Fruit fly (Drosophila melanogaster): ENCODE data around the gene Cph.

The Cph gene

dm6 chrX:7117729-7118128 is 19.8 kb upstream of the Cph start (continued):
- TF ChIP-seq sima (GFP tag; optimal IDR thresholded peaks at IDR 0.05) = no peak
- TF ChIP-seq CG18011 (GFP tag; optimal IDR thresholded peaks at IDR 0.05) = no peak
- peak; percentile 42 for TF ChIP-seq Spps (tag; optimal IDR thresholded peaks at IDR 0.05)
- TF ChIP-seq Ptx1 (GFP tag; IDR thresholded peaks at IDR 0.05) = peak; percentile 61
- TF ChIP-seq esg (GFP tag; conservative IDR thresholded peaks at IDR 0.05) = peak; percentile 49; the same call in 1 of the 2 replicates
- TF ChIP-seq insv (GFP tag; optimal IDR thresholded peaks at IDR 0.05) = no peak
- TF ChIP-seq D19A (tag; optimal IDR thresholded peaks at IDR 0.05) = peak; percentile 64
- no peak for TF ChIP-seq maf-S (GFP tag; optimal IDR thresholded peaks at IDR 0.05)
- TF ChIP-seq stc (GFP tag; IDR thresholded peaks at IDR 0.05) = 0 out of 2 replicates have a peak, but pooled peaks have one; percentile 38
- no peak for TF ChIP-seq HmgD (GFP tag; optimal IDR thresholded peaks at IDR 0.05)
- TF ChIP-seq NK7.1 (GFP tag; optimal IDR thresholded peaks at IDR 0.05) = no peak
- no peak for TF ChIP-seq CG2129 (GFP tag; IDR thresholded peaks at IDR 0.05; ENCODE audit: partially characterized antibody)
- peak; percentile 36 for TF ChIP-seq CG17568 (GFP tag; optimal IDR thresholded peaks at IDR 0.05)
- peak; percentile 42 for TF ChIP-seq Abd-B (GFP tag; optimal IDR thresholded peaks at IDR 0.05)
- no peak for TF ChIP-seq wdn (GFP tag; IDR thresholded peaks at IDR 0.05)
- TF ChIP-seq ftz-f1 (GFP tag; optimal IDR thresholded peaks at IDR 0.05) = no peak
- TF ChIP-seq zfh1 (GFP tag; IDR thresholded peaks at IDR 0.05) = peak; percentile 76; the same call in 2 of the 3 replicates
- TF ChIP-seq slbo (GFP tag; IDR thresholded peaks at IDR 0.05) = peak; percentile 70
- no peak for TF ChIP-seq da (GFP tag; optimal IDR thresholded peaks at IDR 0.05)
- TF ChIP-seq CG18262 (tag; optimal IDR thresholded peaks at IDR 0.05) = peak; percentile 74
- TF ChIP-seq CG4707 (GFP tag; optimal IDR thresholded peaks at IDR 0.05) = peak; percentile 40
- TF ChIP-seq Antp (GFP tag; optimal IDR thresholded peaks at IDR 0.05) = no peak
- TF ChIP-seq sens-2 (GFP tag; IDR thresholded peaks at IDR 0.05) = 0 out of 2 replicates have a peak, but pooled peaks have one; percentile 22
- no peak for TF ChIP-seq jigr1 (GFP tag; IDR thresholded peaks at IDR 0.05)
- TF ChIP-seq pb (GFP tag; optimal IDR thresholded peaks at IDR 0.05) = no peak
- TF ChIP-seq Asciz (GFP tag; optimal IDR thresholded peaks at IDR 0.05) = peak; percentile 9
- TF ChIP-seq CG3838 (GFP tag; optimal IDR thresholded peaks at IDR 0.05) = no peak
- no peak for TF ChIP-seq amos (GFP tag; IDR thresholded peaks at IDR 0.05; ENCODE audit: partially characterized antibody)
- no peak for TF ChIP-seq HLH54F (GFP tag; optimal IDR thresholded peaks at IDR 0.05)
- TF ChIP-seq bab2 (GFP tag; optimal IDR thresholded peaks at IDR 0.05) = peak; percentile 4
- peak; percentile 33 for TF ChIP-seq chn (GFP tag; optimal IDR thresholded peaks at IDR 0.05)
- TF ChIP-seq CG12942 (GFP tag; optimal IDR thresholded peaks at IDR 0.05) = peak; percentile 27
- TF ChIP-seq CG1792 (GFP tag; optimal IDR thresholded peaks at IDR 0.05) = no peak
- peak; percentile 51 for TF ChIP-seq slou (GFP tag; optimal IDR thresholded peaks at IDR 0.05)
- no peak for TF ChIP-seq CG9876 (GFP tag; optimal IDR thresholded peaks at IDR 0.05)
- peak; percentile 75 for TF ChIP-seq ci (GFP tag; IDR thresholded peaks at IDR 0.05)
- peak; percentile 68 for TF ChIP-seq Rfx (GFP tag; IDR thresholded peaks at IDR 0.05)
- TF ChIP-seq CG30403 (GFP tag; optimal IDR thresholded peaks at IDR 0.05) = peak; percentile 60
- TF ChIP-seq gem (tag; optimal IDR thresholded peaks at IDR 0.05) = peak; percentile 80
- TF ChIP-seq CG8089 (GFP tag; optimal IDR thresholded peaks at IDR 0.05) = no peak
- peak; percentile 93 for TF ChIP-seq Ets65A (GFP tag)
- TF ChIP-seq CG3065 (GFP tag; optimal IDR thresholded peaks at IDR 0.05) = no peak
- TF ChIP-seq Mrtf (GFP tag; IDR thresholded peaks at IDR 0.05) = 0 out of 3 replicates have a peak, but pooled peaks have one; percentile 41
- no peak for TF ChIP-seq so (GFP tag; IDR thresholded peaks at IDR 0.05)
- TF ChIP-seq gro (GFP tag; optimal IDR thresholded peaks at IDR 0.05) = no peak
- TF ChIP-seq peb (GFP tag; IDR thresholded peaks at IDR 0.05) = no peak; the same call in 1 of the 2 replicates
- TF ChIP-seq usp (GFP tag; optimal IDR thresholded peaks at IDR 0.05) = no peak
- no peak for TF ChIP-seq CG14965 (GFP tag; optimal IDR thresholded peaks at IDR 0.05; ENCODE audit: borderline replicate concordance)
- no peak for TF ChIP-seq disco-r (GFP tag; optimal IDR thresholded peaks at IDR 0.05)
- TF ChIP-seq Adf1 (GFP tag; IDR thresholded peaks at IDR 0.05) = no peak
- TF ChIP-seq mirr (GFP tag; optimal IDR thresholded peaks at IDR 0.05) = peak; percentile 11
- TF ChIP-seq chif (GFP tag; optimal IDR thresholded peaks at IDR 0.05) = peak in 1 of 2 experiments; percentile 62
- TF ChIP-seq CG10654 (GFP tag; optimal IDR thresholded peaks at IDR 0.05) = peak; percentile 43
